Fruit fly (Drosophila melanogaster): ENCODE results near the gene vig2.
A peak's percentile ranks its signal among the peaks of the same experiment; 100 is the strongest.

Gene vig2

dm6 chr3R:25074558-25074964 lies 48.6 kb upstream of the vig2 start, which contains the start of the genes shams and CG11920 (continued):
- TF ChIP-seq CG2712 (tag; optimal IDR thresholded peaks at IDR 0.05) (peak; percentile 58), E2f2 (GFP tag; IDR thresholded peaks at IDR 0.05) (peak; percentile 45; the same call in 1 of the 2 replicates), Sox102F (GFP tag; optimal IDR thresholded peaks at IDR 0.05) (no peak), MTF-1 (GFP tag; optimal IDR thresholded peaks at IDR 0.05; ENCODE audit: borderline replicate concordance) (no peak), Chrac-16 (GFP tag; optimal IDR thresholded peaks at IDR 0.05) (peak; percentile 1), CG8924 (tag; optimal IDR thresholded peaks at IDR 0.05) (peak; percentile 88), sc (optimal IDR thresholded peaks at IDR 0.05) (no peak), sc (GFP tag; optimal IDR thresholded peaks at IDR 0.05) (no peak), CG34224 (GFP tag; IDR thresholded peaks at IDR 0.05; ENCODE audit: partially characterized antibody) (peak; percentile 73; the same call in 1 of the 3 replicates), fd3F (GFP tag; optimal IDR thresholded peaks at IDR 0.05) (no peak), tap (tag; optimal IDR thresholded peaks at IDR 0.05) (no peak), Poxn (GFP tag; IDR thresholded peaks at IDR 0.05) (no peak), CG34376 (GFP tag; optimal IDR thresholded peaks at IDR 0.05) (no peak), unc-4 (GFP tag; IDR thresholded peaks at IDR 0.05; ENCODE audit: partially characterized antibody) (peak; percentile 67), Nf-YC (tag; optimal IDR thresholded peaks at IDR 0.05) (peak; percentile 42), Atf6 (GFP tag; IDR thresholded peaks at IDR 0.05) (no peak), crp (GFP tag; optimal IDR thresholded peaks at IDR 0.05) (peak in 1 of 2 experiments; percentile 73), CG18764 (GFP tag; optimal IDR thresholded peaks at IDR 0.05) (no peak), Awh (GFP tag; IDR thresholded peaks at IDR 0.05) (no peak), Adf1 (GFP tag; IDR thresholded peaks at IDR 0.05) (no peak), CG2202 (tag; optimal IDR thresholded peaks at IDR 0.05) (no peak), CG31224 (GFP tag; IDR thresholded peaks at IDR 0.05) (no peak), CG42726 (GFP tag; IDR thresholded peaks at IDR 0.05; ENCODE audit: partially characterized antibody) (no peak), MESR4 (GFP tag; optimal IDR thresholded peaks at IDR 0.05) (peak; percentile 50), Dbx (GFP tag; IDR thresholded peaks at IDR 0.05) (no peak), Pdp1 (GFP tag; optimal IDR thresholded peaks at IDR 0.05) (no peak), Vsx1 (GFP tag; optimal IDR thresholded peaks at IDR 0.05) (no peak), CG7271 (tag; optimal IDR thresholded peaks at IDR 0.05) (no peak), CG11560 (tag; IDR thresholded peaks at IDR 0.05) (no peak), Gsc (GFP tag; IDR thresholded peaks at IDR 0.05) (no peak), odd (GFP tag; optimal IDR thresholded peaks at IDR 0.05) (no peak), bbx (GFP tag; IDR thresholded peaks at IDR 0.05; ENCODE audit: partially characterized antibody) (peak; percentile 33; the same call in 1 of the 2 replicates), fd96Cb (tag; optimal IDR thresholded peaks at IDR 0.05) (no peak), Atf-2 (GFP tag; optimal IDR thresholded peaks at IDR 0.05) (no peak), wor (GFP tag; IDR thresholded peaks at IDR 0.05) (no peak), chif (GFP tag; optimal IDR thresholded peaks at IDR 0.05) (no peak), sug (tag; optimal IDR thresholded peaks at IDR 0.05) (no peak), toy (GFP tag; IDR thresholded peaks at IDR 0.05) (no peak), ato (GFP tag; IDR thresholded peaks at IDR 0.05; ENCODE audit: partially characterized antibody) (peak; percentile 57; the same call in 1 of the 2 replicates), slp2 (GFP tag; optimal IDR thresholded peaks at IDR 0.05) (no peak), inv (GFP tag; IDR thresholded peaks at IDR 0.05; ENCODE audit: partially characterized antibody) (peak; percentile 34; the same call in 1 of the 2 replicates), CG8359 (GFP tag; optimal IDR thresholded peaks at IDR 0.05; ENCODE audit: borderline replicate concordance) (no peak), CG5245 (GFP tag; optimal IDR thresholded peaks at IDR 0.05) (no peak), sima (GFP tag; optimal IDR thresholded peaks at IDR 0.05) (no peak), dimm (GFP tag; IDR thresholded peaks at IDR 0.05) (no peak), dpn (GFP tag; optimal IDR thresholded peaks at IDR 0.05) (peak in 1 of 2 experiments; percentile 6), crol (GFP tag; IDR thresholded peaks at IDR 0.05) (no peak), Blimp-1 (GFP tag; optimal IDR thresholded peaks at IDR 0.05) (no peak), B-H2 (GFP tag; optimal IDR thresholded peaks at IDR 0.05) (no peak), CG13424 (tag; optimal IDR thresholded peaks at IDR 0.05) (peak; percentile 12)
